Fruit fly (Drosophila melanogaster) Kc167 (cell line): ENCODE data around the gene CG7326.

Experiments used
- Myc ChIP-seq: fragments of >200 bp; optimal IDR thresholded peaks from 2 replicates; lab custom pipeline; 2017; ENCODE audit warnings: missing external identifiers
- Sin3A ChIP-seq: fragments of >200 bp; optimal IDR thresholded peaks from 2 replicates; lab custom pipeline; 2018; ENCODE audit warnings: missing external identifiers
- h ChIP-seq: fragments of >200 bp; optimal IDR thresholded peaks from 3 replicates; lab custom pipeline; 2018; ENCODE audit warnings: missing external identifiers
- insv ChIP-seq: fragments of >200 bp; optimal IDR thresholded peaks from 3 replicates; lab custom pipeline; 2018; ENCODE audit warnings: missing external identifiers
- psq ChIP-seq: fragments of >200 bp; optimal IDR thresholded peaks from 2 replicates; lab custom pipeline; 2017; ENCODE audit warnings: missing external identifiers
- ttk ChIP-seq: sonication (Bioruptor generic); optimal IDR thresholded peaks from 2 replicates; lab custom pipeline; 2017; ENCODE audit warnings: missing external identifiers

Gene CG7326

dm6 chrX:18869489-18870132, 6.0 kb upstream of the CG7326 start:
- no peak for TF ChIP-seq Myc (lab: Kevin White, UChicago)
- no peak for TF ChIP-seq psq (lab: Kevin White, UChicago)
- no peak for TF ChIP-seq Sin3A (lab: Kevin White, UChicago)
- no peak for TF ChIP-seq ttk (lab: Kevin White, UChicago)
- no peak for TF ChIP-seq h (lab: Kevin White, UChicago)
- TF ChIP-seq insv (lab: Kevin White, UChicago), result no peak

- TF ChIP-seq psq (lab: Kevin White, UChicago), result no peak
- TF ChIP-seq Myc (lab: Kevin White, UChicago), result no peak
- no peak for TF ChIP-seq h (lab: Kevin White, UChicago)
- TF ChIP-seq insv (lab: Kevin White, UChicago), result no peak
- no peak for TF ChIP-seq ttk (lab: Kevin White, UChicago)
- no peak for TF ChIP-seq Sin3A (lab: Kevin White, UChicago)
These were observed 4.6 kb upstream of the CG7326 start for dm6 chrX:18868142-18868541.

- TF ChIP-seq h (lab: Kevin White, UChicago) (no peak), psq (lab: Kevin White, UChicago) (no peak), insv (lab: Kevin White, UChicago) (no peak), Sin3A (lab: Kevin White, UChicago) (no peak), ttk (lab: Kevin White, UChicago) (no peak), Myc (lab: Kevin White, UChicago) (no peak)
These were observed 2.8 kb upstream of the CG7326 start for dm6 chrX:18866289-18866832.

dm6 chrX:18864483-18865358, 1.1 kb upstream of the CG7326 start:
- TF ChIP-seq ttk (lab: Kevin White, UChicago) (no peak), Myc (lab: Kevin White, UChicago) (no peak), psq (lab: Kevin White, UChicago) (no peak), insv (lab: Kevin White, UChicago) (no peak), Sin3A (lab: Kevin White, UChicago) (no peak), h (lab: Kevin White, UChicago) (no peak)

- TF ChIP-seq Sin3A (lab: Kevin White, UChicago), result no peak
- no peak for TF ChIP-seq insv (lab: Kevin White, UChicago)
- TF ChIP-seq ttk (lab: Kevin White, UChicago), result no peak
- TF ChIP-seq h (lab: Kevin White, UChicago), result no peak
- no peak for TF ChIP-seq psq (lab: Kevin White, UChicago)
- no peak for TF ChIP-seq Myc (lab: Kevin White, UChicago)
These were observed 3.5 kb downstream of the CG7326 start, which contains the start of gene CG32544 for dm6 chrX:18860074-18860473. TSS of gene CG32544 (plus strand) at chrX:18860284.

DNA sequence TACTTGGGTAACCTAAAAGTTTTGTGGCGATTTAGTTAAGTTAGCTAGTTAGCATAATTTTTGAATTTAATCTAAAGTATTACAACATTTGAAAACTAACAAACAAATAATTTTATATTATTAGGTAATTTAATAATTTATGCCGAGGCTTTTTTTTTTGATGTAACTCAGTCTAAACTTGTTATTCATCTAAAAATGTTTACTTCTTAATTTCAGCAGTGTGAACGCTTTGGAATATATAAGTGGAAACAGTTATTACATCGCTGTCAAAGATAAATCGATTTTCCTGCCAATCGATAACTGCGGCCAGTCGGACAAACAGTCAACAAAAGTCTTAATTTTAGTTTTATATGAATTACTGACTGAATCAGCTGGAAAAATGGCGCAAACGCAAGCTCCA, 5.7 kb downstream of the CG7326 start, which contains the start of gene Usp39:
Usp39 (plus strand) TSS at position 288 of the 400 bp plus-strand sequence.
- no peak for TF ChIP-seq psq (lab: Kevin White, UChicago)
- no peak for TF ChIP-seq insv (lab: Kevin White, UChicago)
- TF ChIP-seq Myc (lab: Kevin White, UChicago), result no peak

- TF ChIP-seq Sin3A (lab: Kevin White, UChicago) (no peak), insv (lab: Kevin White, UChicago) (no peak), psq (lab: Kevin White, UChicago) (no peak), Myc (lab: Kevin White, UChicago) (no peak), ttk (lab: Kevin White, UChicago) (no peak), h (lab: Kevin White, UChicago) (no peak)
These were observed 6.2 kb downstream of the CG7326 start, which contains the start of gene CG7322 for dm6 chrX:18857356-18857807. TSS of gene CG7322 (minus strand) at chrX:18857757.

DNA sequence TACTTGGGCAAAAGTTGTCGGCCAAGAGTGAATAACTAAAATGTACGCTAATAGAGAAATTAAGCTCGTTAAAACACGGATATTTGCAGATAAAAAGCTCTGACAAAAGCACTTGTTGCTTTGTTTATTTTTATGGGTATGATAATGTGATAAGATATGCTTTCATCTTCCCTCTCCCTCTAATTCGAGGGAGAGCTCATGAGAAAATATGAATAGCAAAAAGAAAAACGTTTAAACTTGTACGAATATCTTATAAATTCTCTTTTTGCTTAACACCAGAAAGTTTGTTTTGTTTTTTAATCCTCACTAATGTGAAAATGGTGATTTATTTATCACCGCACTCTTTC, 14.6 kb downstream of the CG7326 start:
- TF ChIP-seq Sin3A (lab: Kevin White, UChicago) (no peak), insv (lab: Kevin White, UChicago) (no peak), Myc (lab: Kevin White, UChicago) (no peak), psq (lab: Kevin White, UChicago) (no peak), h (lab: Kevin White, UChicago) (no peak), ttk (lab: Kevin White, UChicago) (no peak)

dm6 chrX:18848338-18849021, 15.1 kb downstream of the CG7326 start, which contains the start of gene shop:
TSS of gene shop (minus strand) at chrX:18848566.
- TF ChIP-seq Myc (lab: Kevin White, UChicago), result no peak
- no peak for TF ChIP-seq psq (lab: Kevin White, UChicago)
- TF ChIP-seq h (lab: Kevin White, UChicago), result no peak
- no peak for TF ChIP-seq Sin3A (lab: Kevin White, UChicago)
- no peak for TF ChIP-seq insv (lab: Kevin White, UChicago)
- no peak for TF ChIP-seq ttk (lab: Kevin White, UChicago)

DNA sequence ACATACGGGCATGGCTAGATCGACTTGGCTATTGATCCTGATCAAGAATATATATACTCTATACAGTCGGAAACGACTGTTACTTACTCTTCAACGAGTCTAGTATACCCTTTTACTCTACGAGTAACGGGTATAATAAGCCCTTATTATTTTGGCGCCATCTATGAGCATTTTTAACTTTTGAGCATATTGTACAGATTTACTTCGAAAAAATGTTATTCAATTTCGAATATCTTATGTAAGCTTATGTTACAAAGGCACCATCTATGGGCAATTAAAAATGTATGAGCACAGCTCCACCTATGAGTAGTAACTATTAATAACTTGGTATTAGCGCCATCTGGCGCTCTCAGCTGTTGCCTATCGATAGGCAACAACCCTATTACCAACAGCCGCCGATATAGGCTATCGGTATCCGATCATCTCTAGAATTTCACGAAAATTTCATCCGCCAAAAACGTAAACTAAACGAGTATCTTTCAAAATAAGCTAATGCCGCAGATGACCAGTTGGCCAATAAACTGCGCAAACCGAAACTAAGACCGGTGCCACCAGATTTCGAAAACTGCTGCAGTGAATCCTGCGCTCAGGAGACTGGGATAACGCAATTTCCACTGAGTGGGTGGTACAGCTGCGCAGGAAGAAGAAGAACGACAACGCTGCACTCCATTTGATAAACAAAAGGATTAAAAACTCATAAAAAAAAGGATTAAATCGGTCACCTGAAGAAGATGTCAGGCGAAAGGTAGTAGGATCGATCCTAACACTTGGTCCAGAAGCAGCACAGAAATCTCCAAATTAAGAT, 20.1 kb downstream of the CG7326 start, which contains the start of gene htk:
htk (plus strand) TSS at position 435 of the 805 bp plus-strand sequence.
- TF ChIP-seq h (lab: Kevin White, UChicago) (no peak), Sin3A (lab: Kevin White, UChicago) (no peak), psq (lab: Kevin White, UChicago) (no peak), insv (lab: Kevin White, UChicago) (no peak), ttk (lab: Kevin White, UChicago) (no peak), Myc (lab: Kevin White, UChicago) (no peak)
